Worm (Caenorhabditis elegans): ENCODE measurements around the gene T24A6.16.
"Not testable (repeated sequence)": the region's sequence is repeated elsewhere in the genome, so short reads cannot be mapped to it uniquely, and the experiment has no call there.

- TF ChIP-seq cebp-1 (GFP tag; IDR thresholded peaks at IDR 0.05); cebp-1 (tag; optimal IDR thresholded peaks at IDR 0.05); unc-62 (GFP tag; optimal IDR thresholded peaks at IDR 0.05); ama-1 (optimal IDR thresholded peaks at IDR 0.05); ama-1 (GFP tag; optimal IDR thresholded peaks at IDR 0.05); ccch-3 (GFP tag; optimal IDR thresholded peaks at IDR 0.05); ztf-3 (GFP tag; optimal IDR thresholded peaks at IDR 0.05); F49E8.2 (tag; optimal IDR thresholded peaks at IDR 0.05; ENCODE audit: insufficient read depth); C06A6.2 (GFP tag; conservative IDR thresholded peaks at IDR 0.05); nhr-90 (tag; optimal IDR thresholded peaks at IDR 0.05); him-1 (tag; optimal IDR thresholded peaks at IDR 0.05): not testable (repeated sequence)
Measured at ce11 chrV:3570695-3571094, 8.0 kb upstream of the T24A6.16 start, which contains the start of gene F40C5.2.

Measured in whole organism, young adult.